Worm (Caenorhabditis elegans) whole organism, mixed stage, embryonic: Measurements from ENCODE around the gene C12D8.20.

Source experiments
- cnd-1 ChIP-seq: fragments of 200-800 bp; sonication (Bioruptor generic); optimal IDR thresholded peaks from 2 replicates; lab custom pipeline; 2018; ENCODE audit warnings: mild to moderate bottlenecking, missing genetic modification characterization, missing compliant biosample characterization
- drap-1 ChIP-seq: fragments of 200-800 bp; sonication (Bioruptor generic); optimal IDR thresholded peaks from 3 replicates; lab custom pipeline; 2018; ENCODE audit warnings: mild to moderate bottlenecking, missing genetic modification characterization, missing compliant biosample characterization
- elt-1 ChIP-seq: sonication (generic microtip); optimal IDR thresholded peaks from 2 replicates; lab custom pipeline; 2017; ENCODE audit warnings: missing genetic modification characterization, mild to moderate bottlenecking, missing compliant biosample characterization, antibody characterized with exemption, moderate library complexity, borderline replicate concordance; ENCODE audit not compliant: insufficient read depth
- lin-13 ChIP-seq: fragments of 150-350 bp; optimal IDR thresholded peaks from 2 replicates; lab custom pipeline; 2014; ENCODE audit warnings: missing biosample characterization, missing genetic modification characterization
- lsy-2 ChIP-seq: fragments of 150-350 bp; optimal IDR thresholded peaks from 2 replicates; lab custom pipeline; 2014; ENCODE audit warnings: missing biosample characterization, missing genetic modification characterization
- nhr-76 ChIP-seq: sonication (generic microtip); optimal IDR thresholded peaks from 2 replicates; lab custom pipeline; 2017; ENCODE audit warnings: missing biosample characterization, missing genetic modification characterization
- tbx-8 ChIP-seq: fragments of 200-800 bp; sonication (Bioruptor generic); optimal IDR thresholded peaks from 2 replicates; lab custom pipeline; 2018; ENCODE audit warnings: mild to moderate bottlenecking, missing genetic modification characterization, moderate library complexity, missing compliant biosample characterization
- unc-39 ChIP-seq: fragments of 150-350 bp; optimal IDR thresholded peaks from 2 replicates; lab custom pipeline; 2014; ENCODE audit warnings: missing biosample characterization, missing genetic modification characterization
- ztf-11 ChIP-seq: fragments of 150-350 bp; optimal IDR thresholded peaks from 2 replicates; lab custom pipeline; 2014; ENCODE audit warnings: missing biosample characterization, missing genetic modification characterization

ce11 chrV:10241121-10241803, 19.2 kb downstream of the C12D8.20 start, which contains the start of the genes C12D8.21 and col-148:
- TF ChIP-seq unc-39: no peak
- TF ChIP-seq ztf-11: no peak
- TF ChIP-seq drap-1 (GFP tag; lab: Kevin White, UChicago): no peak
- TF ChIP-seq lsy-2 (tag; lab: Kevin White, UChicago): no peak
- no peak for TF ChIP-seq elt-1 (tag; lab: Kevin White, UChicago)
- no peak for TF ChIP-seq cnd-1 (tag; lab: Kevin White, UChicago)
- no peak for TF ChIP-seq tbx-8
- no peak for TF ChIP-seq nhr-76 (tag; lab: Kevin White, UChicago)
- TF ChIP-seq lin-13 (tag; lab: Kevin White, UChicago): no peak
